Worm (Caenorhabditis elegans) whole organism, L1 larva: ENCODE data around the gene zyg-1.

Experiments
- aly-2 ChIP-seq: fragments of 150-350 bp; optimal IDR thresholded peaks from 2 replicates; lab custom pipeline; 2014; ENCODE audit warnings: missing biosample characterization, missing genetic modification characterization
- ceh-82 ChIP-seq, 3 experiments: fragments of 150-350 bp in 1 of 3; sonication (generic microtip) in 2 of 3; optimal IDR thresholded peaks; 2 replicates each; lab custom pipeline; 2014 to 2017; ENCODE audit warnings: missing biosample characterization in 3 of 3, missing genetic modification characterization in 3 of 3
- egl-27 ChIP-seq, 2 experiments: fragments of 150-350 bp in 1 of 2; sonication (generic microtip); optimal IDR thresholded peaks; 3 replicates each; lab custom pipeline; 2017 to 2018; ENCODE audit warnings: missing biosample characterization in 2 of 2, missing genetic modification characterization in 2 of 2, missing genetic modification reagents in 2 of 2
- elt-3 ChIP-seq, 6 experiments: fragments of 150-350 bp in 1 of 6; sonication (generic microtip); optimal IDR thresholded peaks; 2 replicates each; lab custom pipeline; 2017 to 2018; ENCODE audit warnings: missing biosample characterization in 6 of 6, missing genetic modification characterization in 6 of 6, inconsistent platforms in 1 of 6
- nhr-77 ChIP-seq: fragments of 150-350 bp; optimal IDR thresholded peaks from 2 replicates; lab custom pipeline; 2014; ENCODE audit warnings: missing biosample characterization, missing genetic modification characterization

DNA sequence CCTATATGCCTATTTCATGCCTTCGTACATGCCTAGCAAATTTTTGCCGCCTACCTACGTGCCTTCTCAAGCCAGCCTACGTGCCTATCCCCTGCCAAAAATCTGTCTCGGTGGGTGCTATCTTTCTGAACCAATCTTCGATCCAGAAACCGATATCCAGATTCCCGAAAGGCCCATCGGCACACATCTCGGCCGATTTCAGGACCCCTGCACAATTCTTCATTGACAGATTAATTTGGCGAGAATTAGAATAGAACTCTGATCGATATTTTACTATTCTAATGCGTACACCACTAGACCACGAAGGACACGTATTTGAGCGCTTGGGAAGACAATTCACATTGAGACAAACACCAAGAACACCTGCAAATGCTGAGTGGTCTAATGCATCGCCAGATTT lies 18.0 kb downstream of the zyg-1 start:
- TF ChIP-seq egl-27 (tag; optimal IDR thresholded peaks at IDR 0.05; lab: Kevin White, UChicago): no peak
- TF ChIP-seq aly-2 (tag; lab: Kevin White, UChicago): no peak
- no peak for TF ChIP-seq elt-3 (tag; optimal IDR thresholded peaks at IDR 0.05; lab: Kevin White, UChicago)
- no peak for TF ChIP-seq ceh-82 (tag; optimal IDR thresholded peaks at IDR 0.05; lab: Kevin White, UChicago)
- no peak for TF ChIP-seq nhr-77 (tag; lab: Kevin White, UChicago)
